Fruit fly (Drosophila melanogaster) whole organism, embryonic: Measurements from ENCODE around the gene Atx2.

Source experiments
- Antp ChIP-seq: fragments of 200-800 bp; sonication (Bioruptor generic); optimal IDR thresholded peaks from 3 replicates; lab custom pipeline; 2016; ENCODE audit warnings: missing biosample characterization, missing genetic modification characterization
- Atf6 ChIP-seq: fragments of 200-800 bp; sonication (Bioruptor generic); IDR thresholded peaks from 2 replicates; pipeline ENCODE4 v1.3.6; 2022; ENCODE audit warnings: missing biosample characterization, missing genetic modification characterization
- Bgb ChIP-seq: fragments of 200-800 bp; sonication (Bioruptor generic); IDR thresholded peaks from 2 replicates; pipeline ENCODE4 v1.3.6; 2022; ENCODE audit warnings: missing biosample characterization, missing genetic modification characterization; ENCODE audit not compliant: partially characterized antibody
- Bteb2 ChIP-seq: fragments of 200-800 bp; sonication (Bioruptor generic); optimal IDR thresholded peaks from 2 replicates; lab custom pipeline; 2016; ENCODE audit warnings: missing biosample characterization, missing genetic modification characterization
- CG1024 ChIP-seq: fragments of 200-800 bp; sonication (Bioruptor generic); IDR thresholded peaks from 2 replicates; pipeline ENCODE4 v1.3.6; 2022; ENCODE audit warnings: missing biosample characterization, missing genetic modification characterization
- CG10321 ChIP-seq: fragments of 200-800 bp; sonication (Bioruptor generic); IDR thresholded peaks from 2 replicates; pipeline ENCODE4 v1.3.6; 2022; ENCODE audit warnings: missing biosample characterization, missing genetic modification characterization
- CG13123 ChIP-seq: fragments of 200-800 bp; sonication (Bioruptor generic); optimal IDR thresholded peaks from 2 replicates; lab custom pipeline; 2016; ENCODE audit warnings: missing biosample characterization, missing genetic modification characterization
- CG1603 ChIP-seq: fragments of 200-800 bp; sonication (Bioruptor generic); optimal IDR thresholded peaks from 2 replicates; lab custom pipeline; 2019; ENCODE audit warnings: missing biosample characterization, mild to moderate bottlenecking, missing genetic modification characterization, moderate library complexity
- CG17829 ChIP-seq: fragments of 200-800 bp; optimal IDR thresholded peaks from 2 replicates; lab custom pipeline; 2019; ENCODE audit warnings: missing biosample characterization, mild to moderate bottlenecking, missing genetic modification characterization, moderate library complexity
- CG1792 ChIP-seq: fragments of 200-800 bp; sonication (Bioruptor generic); optimal IDR thresholded peaks from 2 replicates; lab custom pipeline; 2016; ENCODE audit warnings: missing biosample characterization, missing genetic modification characterization
- CG18599 ChIP-seq: fragments of 200-800 bp; sonication (Bioruptor generic); optimal IDR thresholded peaks from 3 replicates; lab custom pipeline; 2017; ENCODE audit warnings: missing biosample characterization, missing genetic modification characterization, mild to moderate bottlenecking, moderate library complexity, missing genetic modification reagents
- CG18619 ChIP-seq: fragments of 200-800 bp; sonication (Bioruptor generic); optimal IDR thresholded peaks from 3 replicates; lab custom pipeline; 2017; ENCODE audit warnings: missing biosample characterization, mild to moderate bottlenecking, missing genetic modification characterization
- CG2116 ChIP-seq: fragments of 200-800 bp; sonication (Bioruptor generic); optimal IDR thresholded peaks from 3 replicates; lab custom pipeline; 2018; ENCODE audit warnings: missing biosample characterization, mild to moderate bottlenecking, missing genetic modification characterization
- CG3065 ChIP-seq: fragments of 200-800 bp; sonication (Bioruptor generic); optimal IDR thresholded peaks from 2 replicates; lab custom pipeline; 2016; ENCODE audit warnings: missing biosample characterization, missing genetic modification characterization
- CG31224 ChIP-seq: fragments of 200-800 bp; sonication (Bioruptor generic); IDR thresholded peaks from 2 replicates; pipeline ENCODE4 v1.3.6; 2022; ENCODE audit warnings: missing biosample characterization, missing genetic modification characterization
- CG32532 ChIP-seq: fragments of 200-800 bp; sonication (Bioruptor generic); IDR thresholded peaks from 2 replicates; pipeline ENCODE4 v1.3.6; 2022; ENCODE audit warnings: missing biosample characterization, missing genetic modification characterization
- CG4282 ChIP-seq: fragments of 200-800 bp; sonication (Bioruptor generic); optimal IDR thresholded peaks from 2 replicates; lab custom pipeline; 2016; ENCODE audit warnings: missing biosample characterization, missing genetic modification characterization
- CG4328 ChIP-seq: fragments of 200-800 bp; sonication (Bioruptor generic); optimal IDR thresholded peaks from 3 replicates; lab custom pipeline; 2017; ENCODE audit warnings: missing biosample characterization, missing genetic modification reagents, missing genetic modification characterization
- CG7271 ChIP-seq: fragments of 200-800 bp; sonication (Bioruptor generic); optimal IDR thresholded peaks from 2 replicates; lab custom pipeline; 2018; ENCODE audit warnings: missing biosample characterization, mild to moderate bottlenecking, missing genetic modification characterization, moderate library complexity
- Dad ChIP-seq: fragments of 200-800 bp; sonication (Bioruptor generic); optimal IDR thresholded peaks from 3 replicates; lab custom pipeline; 2016; ENCODE audit warnings: missing biosample characterization, missing genetic modification characterization
- Deaf1 ChIP-seq: fragments of 200-800 bp; optimal IDR thresholded peaks from 3 replicates; lab custom pipeline; 2019; ENCODE audit warnings: missing biosample characterization, mild to moderate bottlenecking, missing genetic modification characterization, moderate library complexity
- Drgx ChIP-seq: fragments of 200-800 bp; sonication (Bioruptor generic); IDR thresholded peaks from 2 replicates; pipeline ENCODE4 v1.3.6; 2022; ENCODE audit warnings: missing biosample characterization, missing genetic modification characterization
- Ets97D ChIP-seq: fragments of 200-800 bp; sonication (Bioruptor generic); optimal IDR thresholded peaks from 3 replicates; lab custom pipeline; 2016; ENCODE audit warnings: missing biosample characterization, missing genetic modification characterization
- Fer3 ChIP-seq: fragments of 200-800 bp; sonication (Bioruptor generic); optimal IDR thresholded peaks from 2 replicates; lab custom pipeline; 2018; ENCODE audit warnings: missing biosample characterization, mild to moderate bottlenecking, missing genetic modification characterization, moderate library complexity
- HLH3B ChIP-seq: fragments of 200-800 bp; sonication (Bioruptor generic); IDR thresholded peaks from 2 replicates; pipeline ENCODE4 v1.3.6; 2022; ENCODE audit warnings: missing biosample characterization, missing genetic modification characterization
- Hmx ChIP-seq: fragments of 200-800 bp; sonication (Bioruptor generic); optimal IDR thresholded peaks from 2 replicates; lab custom pipeline; 2016; ENCODE audit warnings: missing biosample characterization, missing genetic modification characterization
- Opbp ChIP-seq: fragments of 200-800 bp; sonication (Bioruptor generic); IDR thresholded peaks from 3 replicates; pipeline ENCODE4 v1.3.6; 2022; ENCODE audit warnings: missing biosample characterization, missing genetic modification characterization; ENCODE audit not compliant: partially characterized antibody
- PHDP ChIP-seq: fragments of 200-800 bp; sonication (Bioruptor generic); optimal IDR thresholded peaks from 3 replicates; lab custom pipeline; 2018; ENCODE audit warnings: missing biosample characterization, mild to moderate bottlenecking, missing genetic modification characterization, moderate library complexity
- Rfx ChIP-seq: fragments of 200-800 bp; sonication (Bioruptor generic); IDR thresholded peaks from 2 replicates; pipeline ENCODE4 v1.3.6; 2022; ENCODE audit warnings: missing biosample characterization, missing genetic modification characterization
- Sox102F ChIP-seq: fragments of 200-800 bp; sonication (Bioruptor generic); optimal IDR thresholded peaks from 2 replicates; lab custom pipeline; 2018; ENCODE audit warnings: missing biosample characterization, mild to moderate bottlenecking, missing genetic modification characterization, moderate library complexity
- YL-1 ChIP-seq: fragments of 200-800 bp; sonication (Bioruptor generic); optimal IDR thresholded peaks from 3 replicates; lab custom pipeline; 2017; ENCODE audit warnings: missing biosample characterization, mild to moderate bottlenecking, missing genetic modification characterization
- aop ChIP-seq: fragments of 200-800 bp; sonication (Bioruptor generic); IDR thresholded peaks from 2 replicates; pipeline ENCODE4 v1.3.6; 2022; ENCODE audit warnings: missing biosample characterization, missing genetic modification characterization
- ato ChIP-seq: fragments of 200-800 bp; sonication (Bioruptor generic); IDR thresholded peaks from 2 replicates; pipeline ENCODE4 v1.3.6; 2022; ENCODE audit warnings: missing biosample characterization, missing genetic modification characterization; ENCODE audit not compliant: partially characterized antibody
- cas ChIP-seq: fragments of 200-800 bp; sonication (Bioruptor generic); IDR thresholded peaks from 2 replicates; pipeline ENCODE4 v1.3.6; 2022; ENCODE audit warnings: missing biosample characterization, missing genetic modification characterization
- chinmo ChIP-seq: fragments of 200-800 bp; sonication (Bioruptor generic); IDR thresholded peaks from 4 replicates; pipeline ENCODE4 v1.3.6; 2022; ENCODE audit warnings: missing biosample characterization, missing genetic modification characterization; ENCODE audit not compliant: partially characterized antibody
- gro ChIP-seq: fragments of 200-800 bp; sonication (Bioruptor generic); optimal IDR thresholded peaks from 2 replicates; lab custom pipeline; 2016; ENCODE audit warnings: missing biosample characterization, missing genetic modification characterization
- gsb ChIP-seq: fragments of 200-800 bp; sonication (Bioruptor generic); IDR thresholded peaks from 2 replicates; pipeline ENCODE4 v1.3.6; 2022; ENCODE audit warnings: missing biosample characterization, missing genetic modification characterization
- hb ChIP-seq: fragments of 200-800 bp; sonication (Bioruptor generic); IDR thresholded peaks from 3 replicates; pipeline ENCODE4 v1.3.6; 2022; ENCODE audit warnings: missing biosample characterization, missing genetic modification characterization; ENCODE audit not compliant: partially characterized antibody
- ind ChIP-seq: fragments of 200-800 bp; sonication (Bioruptor generic); optimal IDR thresholded peaks from 3 replicates; lab custom pipeline; 2016; ENCODE audit warnings: missing biosample characterization, missing genetic modification characterization
- lilli ChIP-seq: fragments of 200-800 bp; sonication (Bioruptor generic); optimal IDR thresholded peaks from 3 replicates; lab custom pipeline; 2016; ENCODE audit warnings: missing biosample characterization, missing genetic modification characterization
- luna ChIP-seq: fragments of 200-800 bp; sonication (Bioruptor generic); optimal IDR thresholded peaks from 2 replicates; lab custom pipeline; 2016; ENCODE audit warnings: missing biosample characterization, missing genetic modification characterization
- odd ChIP-seq: fragments of 200-800 bp; sonication (Bioruptor generic); optimal IDR thresholded peaks from 2 replicates; lab custom pipeline; 2017; ENCODE audit warnings: missing biosample characterization, mild to moderate bottlenecking, missing genetic modification characterization
- p53 ChIP-seq: fragments of 200-800 bp; sonication (Bioruptor generic); optimal IDR thresholded peaks from 2 replicates; lab custom pipeline; 2016; ENCODE audit warnings: missing biosample characterization, missing genetic modification characterization
- pho ChIP-seq: fragments of 200-800 bp; sonication (Bioruptor generic); optimal IDR thresholded peaks from 2 replicates; lab custom pipeline; 2016; ENCODE audit warnings: missing biosample characterization, missing genetic modification characterization
- shn ChIP-seq: fragments of 200-800 bp; sonication (Bioruptor generic); optimal IDR thresholded peaks from 3 replicates; lab custom pipeline; 2016; ENCODE audit warnings: missing biosample characterization, missing genetic modification characterization
- sug ChIP-seq: fragments of 200-800 bp; optimal IDR thresholded peaks from 2 replicates; lab custom pipeline; 2019; ENCODE audit warnings: missing biosample characterization, mild to moderate bottlenecking, missing genetic modification characterization, moderate library complexity
- tna ChIP-seq: fragments of 200-800 bp; sonication (Bioruptor generic); IDR thresholded peaks from 2 replicates; pipeline ENCODE4 v1.3.6; 2022; ENCODE audit warnings: missing biosample characterization, missing genetic modification characterization; ENCODE audit not compliant: partially characterized antibody
- trem ChIP-seq: fragments of 200-800 bp; optimal IDR thresholded peaks from 3 replicates; lab custom pipeline; 2019; ENCODE audit warnings: missing biosample characterization, mild to moderate bottlenecking, missing genetic modification characterization, moderate library complexity
- tup ChIP-seq: fragments of 200-800 bp; sonication (Bioruptor generic); optimal IDR thresholded peaks from 2 replicates; lab custom pipeline; 2016; ENCODE audit warnings: missing biosample characterization, mild to moderate bottlenecking, missing genetic modification characterization, moderate library complexity
- unpg ChIP-seq: fragments of 200-800 bp; sonication (Bioruptor generic); optimal IDR thresholded peaks from 3 replicates; lab custom pipeline; 2018; ENCODE audit warnings: missing biosample characterization, mild to moderate bottlenecking, missing genetic modification characterization, moderate library complexity
- vfl ChIP-seq: fragments of 200-800 bp; sonication (Bioruptor generic); optimal IDR thresholded peaks from 2 replicates; lab custom pipeline; 2016; ENCODE audit warnings: missing biosample characterization, missing genetic modification characterization

The Atx2 gene

dm6 chr3R:15371833-15372232, 36.4 kb upstream of the Atx2 start, which contains the start of the genes Ccm3 and CG6136 (continued):
- TF ChIP-seq trem = peak; percentile 53
- TF ChIP-seq Fer3 (tag; lab: Kevin White, UChicago) = peak; percentile 42
- peak; percentile 75 for TF ChIP-seq CG10321 (GFP tag; lab: Robert Waterston, UW)
- TF ChIP-seq vfl (GFP tag; lab: Kevin White, UChicago) = peak; percentile 36
- TF ChIP-seq ato (GFP tag; lab: Robert Waterston, UW) = peak; percentile 95
- TF ChIP-seq PHDP (tag; lab: Kevin White, UChicago) = peak; percentile 28
- peak; percentile 36 for TF ChIP-seq unpg
- TF ChIP-seq gsb (GFP tag; lab: Robert Waterston, UW) = 0 out of 2 replicates have a peak, but pooled peaks have one; percentile 30
- peak; percentile 19 for TF ChIP-seq p53 (GFP tag; lab: Kevin White, UChicago)
- peak; percentile 46 for TF ChIP-seq CG4282
- TF ChIP-seq CG13123 (GFP tag; lab: Kevin White, UChicago) = no peak
- TF ChIP-seq hb = peak; percentile 86
- TF ChIP-seq odd (GFP tag; lab: Kevin White, UChicago) = peak; percentile 13
- TF ChIP-seq Deaf1 (tag; lab: Kevin White, UChicago) = peak; percentile 50
- TF ChIP-seq Bteb2 (GFP tag; lab: Kevin White, UChicago) = peak; percentile 42
- TF ChIP-seq CG1024 (GFP tag; lab: Robert Waterston, UW) = no peak
- peak; percentile 96 for TF ChIP-seq Bgb
- peak; percentile 6 for TF ChIP-seq CG7271 (tag; lab: Kevin White, UChicago)
- 0 out of 2 replicates have a peak, but pooled peaks have one; percentile 26 for TF ChIP-seq HLH3B
- TF ChIP-seq CG1792 (GFP tag; lab: Kevin White, UChicago) = peak; percentile 57
- TF ChIP-seq tup (GFP tag; lab: Kevin White, UChicago) = no peak
- no peak for TF ChIP-seq CG31224 (GFP tag; lab: Robert Waterston, UW)
- no peak for TF ChIP-seq cas (GFP tag; lab: Robert Waterston, UW)
- no peak for TF ChIP-seq aop (GFP tag; lab: Robert Waterston, UW)
- TF ChIP-seq tna (GFP tag; lab: Robert Waterston, UW) = peak; percentile 89
- peak; percentile 19 for TF ChIP-seq ind (GFP tag; lab: Kevin White, UChicago)
- TF ChIP-seq Ets97D (GFP tag; lab: Kevin White, UChicago) = peak; percentile 76
- TF ChIP-seq shn = peak; percentile 12
- peak; percentile 90 for TF ChIP-seq CG2116 (GFP tag; lab: Kevin White, UChicago)
- TF ChIP-seq chinmo = peak; percentile 88; the same call in 3 of the 4 replicates
- TF ChIP-seq sug = peak; percentile 58
- TF ChIP-seq CG1603 = peak; percentile 68
- TF ChIP-seq Antp (GFP tag; lab: Kevin White, UChicago) = peak; percentile 29
- peak; percentile 34 for TF ChIP-seq CG17829 (tag; lab: Kevin White, UChicago)
- TF ChIP-seq CG32532 (GFP tag; lab: Robert Waterston, UW) = peak; percentile 62
- TF ChIP-seq pho (GFP tag; lab: Kevin White, UChicago) = peak; percentile 37
- TF ChIP-seq Sox102F (GFP tag; lab: Kevin White, UChicago) = no peak
- TF ChIP-seq lilli (GFP tag; lab: Kevin White, UChicago) = peak; percentile 52
- TF ChIP-seq CG18599 (GFP tag; lab: Kevin White, UChicago) = peak; percentile 51
- no peak for TF ChIP-seq Hmx (GFP tag; lab: Kevin White, UChicago)
- peak; percentile 11 for TF ChIP-seq CG18619 (GFP tag; lab: Kevin White, UChicago)
- TF ChIP-seq Opbp (GFP tag; lab: Robert Waterston, UW) = peak; percentile 93
- TF ChIP-seq Dad (GFP tag; lab: Kevin White, UChicago) = peak; percentile 20
- 0 out of 2 replicates have a peak, but pooled peaks have one; percentile 20 for TF ChIP-seq Drgx (GFP tag; lab: Robert Waterston, UW)
- TF ChIP-seq YL-1 (GFP tag; lab: Kevin White, UChicago) = peak; percentile 89
- TF ChIP-seq luna (GFP tag; lab: Kevin White, UChicago) = peak; percentile 22
- peak; percentile 78 for TF ChIP-seq gro (GFP tag; lab: Kevin White, UChicago)
- TF ChIP-seq CG4328 (GFP tag; lab: Kevin White, UChicago) = no peak
- TF ChIP-seq Atf6 = 0 out of 2 replicates have a peak, but pooled peaks have one; percentile 13
- TF ChIP-seq CG3065 = no peak
- TF ChIP-seq Rfx (GFP tag; lab: Robert Waterston, UW) = peak; percentile 86
